Fruit fly (Drosophila melanogaster) whole organism, embryonic: Measurements from ENCODE around the gene Slu7.
A peak's percentile ranks its signal among the peaks of the same experiment; 100 is the strongest.

ENCODE experiments used
- CG11456 ChIP-seq: fragments of 200-800 bp; sonication (Bioruptor generic); IDR thresholded peaks from 3 replicates; pipeline ENCODE4 v1.3.6; 2022; ENCODE audit warnings: missing biosample characterization, missing genetic modification characterization
- CG11504 ChIP-seq: fragments of 200-800 bp; sonication (Bioruptor generic); optimal IDR thresholded peaks from 3 replicates; lab custom pipeline; 2019; ENCODE audit warnings: missing biosample characterization, mild to moderate bottlenecking, missing genetic modification characterization, moderate library complexity
- CG2678 ChIP-seq: fragments of 200-800 bp; sonication (Bioruptor generic); optimal IDR thresholded peaks from 3 replicates; lab custom pipeline; 2019; ENCODE audit warnings: missing biosample characterization, mild to moderate bottlenecking, missing genetic modification characterization, moderate library complexity
- CG34376 ChIP-seq: fragments of 200-800 bp; sonication (Bioruptor generic); optimal IDR thresholded peaks from 2 replicates; lab custom pipeline; 2018; ENCODE audit warnings: missing biosample characterization, mild to moderate bottlenecking, missing genetic modification characterization
- Dll ChIP-seq: fragments of 200-800 bp; sonication (Bioruptor generic); IDR thresholded peaks from 4 replicates; pipeline ENCODE4 v1.3.6; 2022; ENCODE audit warnings: missing biosample characterization, missing genetic modification characterization; ENCODE audit not compliant: partially characterized antibody
- ERR ChIP-seq: fragments of 200-800 bp; sonication (Bioruptor generic); optimal IDR thresholded peaks from 2 replicates; lab custom pipeline; 2016; ENCODE audit warnings: missing biosample characterization, missing genetic modification characterization
- Ets65A ChIP-seq: fragments of 200-800 bp; sonication (Bioruptor generic); peaks from one replicate; lab custom pipeline; 2016; ENCODE audit warnings: missing biosample characterization, missing genetic modification characterization
- Hr39 ChIP-seq: fragments of >200 bp; optimal IDR thresholded peaks from 2 replicates; lab custom pipeline; 2017
- Med ChIP-seq: fragments of 200-800 bp; sonication (Bioruptor generic); peaks from one replicate; lab custom pipeline; 2016; ENCODE audit warnings: missing biosample characterization, missing genetic modification characterization, mild to moderate bottlenecking, inconsistent platforms, moderate library complexity
- Opbp ChIP-seq: fragments of 200-800 bp; sonication (Bioruptor generic); IDR thresholded peaks from 3 replicates; pipeline ENCODE4 v1.3.6; 2022; ENCODE audit warnings: missing biosample characterization, missing genetic modification characterization; ENCODE audit not compliant: partially characterized antibody
- abd-A ChIP-seq: fragments of 200-800 bp; sonication (Bioruptor generic); optimal IDR thresholded peaks from 3 replicates; lab custom pipeline; 2019; ENCODE audit warnings: missing biosample characterization, mild to moderate bottlenecking, missing genetic modification characterization, moderate library complexity
- jing ChIP-seq: fragments of 200-800 bp; sonication (Bioruptor generic); optimal IDR thresholded peaks from 2 replicates; lab custom pipeline; 2018; ENCODE audit warnings: missing biosample characterization, mild to moderate bottlenecking, missing genetic modification characterization
- lab ChIP-seq: fragments of 200-800 bp; sonication (Bioruptor generic); optimal IDR thresholded peaks from 3 replicates; lab custom pipeline; 2017; ENCODE audit warnings: missing biosample characterization, missing genetic modification characterization, mild to moderate bottlenecking, moderate library complexity, missing genetic modification reagents
- nerfin-2 ChIP-seq: fragments of 200-800 bp; sonication (Bioruptor generic); IDR thresholded peaks from 2 replicates; pipeline ENCODE4 v1.3.6; 2022; ENCODE audit warnings: missing biosample characterization, missing genetic modification characterization; ENCODE audit not compliant: partially characterized antibody
- nom ChIP-seq: fragments of 200-800 bp; sonication (Bioruptor generic); optimal IDR thresholded peaks from 2 replicates; lab custom pipeline; 2017; ENCODE audit warnings: missing biosample characterization, missing genetic modification characterization, mild to moderate bottlenecking, moderate library complexity, missing genetic modification reagents
- zfh1 ChIP-seq: fragments of 200-800 bp; sonication (Bioruptor generic); IDR thresholded peaks from 3 replicates; pipeline ENCODE4 v1.3.6; 2022; ENCODE audit warnings: missing biosample characterization, missing genetic modification characterization

Gene Slu7

dm6 chr3R:28989388-28989787, 49.5 kb downstream of the Slu7 start:
- peak; percentile 12 for TF ChIP-seq Med
- peak; percentile 69 for TF ChIP-seq Ets65A (GFP tag; lab: Kevin White, UChicago)
- TF ChIP-seq CG11456 (GFP tag; lab: Robert Waterston, UW), result 0 out of 3 replicates have a peak, but pooled peaks have one; percentile 5
- TF ChIP-seq Opbp (GFP tag; lab: Robert Waterston, UW), result no peak
- TF ChIP-seq abd-A, result no peak
- no peak for TF ChIP-seq nerfin-2
- TF ChIP-seq jing (GFP tag; lab: Kevin White, UChicago), result no peak
- TF ChIP-seq Dll (GFP tag; lab: Robert Waterston, UW), result no peak

- TF ChIP-seq zfh1 (GFP tag; lab: Robert Waterston, UW) (no peak), nom (GFP tag; lab: Kevin White, UChicago) (no peak), CG34376 (no peak), Ets65A (GFP tag; lab: Kevin White, UChicago) (peak; percentile 28), CG11504 (tag; lab: Kevin White, UChicago) (peak; percentile 0), ERR (GFP tag; lab: Kevin White, UChicago) (no peak), lab (GFP tag; lab: Kevin White, UChicago) (peak; percentile 7), Hr39 (lab: Kevin White, UChicago) (peak; percentile 57), CG2678 (peak; percentile 12)
- TF ChIP-seq, all 482 proteins: peak for 5
Measured at dm6 chr3R:28987596-28988378, 51.1 kb downstream of the Slu7 start.
